Fruit fly (Drosophila melanogaster): Measurements from ENCODE around the gene Smyd3.
A peak's percentile ranks its signal among the peaks of the same experiment; 100 is the strongest.

The Smyd3 gene

DNA sequence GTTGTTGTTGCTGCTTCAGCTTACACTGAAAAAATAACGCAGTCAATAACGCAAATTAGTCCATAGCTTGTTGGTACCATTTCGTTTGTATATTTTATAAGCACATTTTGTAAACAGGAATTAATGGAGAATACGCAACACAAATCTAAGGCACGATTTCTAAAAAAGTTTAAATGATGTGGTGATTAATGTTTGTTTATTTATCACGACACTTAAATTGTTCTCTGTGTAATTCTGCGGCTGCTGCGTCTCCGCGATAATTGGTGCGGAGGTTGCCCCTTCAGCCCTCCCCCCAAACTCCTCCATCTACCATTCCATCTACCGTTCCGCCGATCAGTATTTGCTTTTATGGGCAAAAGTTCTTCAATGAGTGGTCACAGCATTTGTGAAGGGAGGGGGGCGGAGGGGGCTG lies 38.8 kb upstream of the Smyd3 start (continued):
- peak; percentile 42 for TF ChIP-seq slp2 (GFP tag; optimal IDR thresholded peaks at IDR 0.05)
- peak; percentile 43 for TF ChIP-seq Six4 (GFP tag; optimal IDR thresholded peaks at IDR 0.05)
- no peak for TF ChIP-seq br (optimal IDR thresholded peaks at IDR 0.05)
- TF ChIP-seq phol (tag; optimal IDR thresholded peaks at IDR 0.05): peak; percentile 70
- no peak for TF ChIP-seq CG7963 (GFP tag; IDR thresholded peaks at IDR 0.05; ENCODE audit: partially characterized antibody)
- TF ChIP-seq CG3407 (GFP tag; optimal IDR thresholded peaks at IDR 0.05): peak; percentile 29
- no peak for TF ChIP-seq CG43689 (GFP tag; IDR thresholded peaks at IDR 0.05)
- peak; percentile 56 for TF ChIP-seq slbo (GFP tag; IDR thresholded peaks at IDR 0.05)
- peak; percentile 73 for TF ChIP-seq Oli (tag; optimal IDR thresholded peaks at IDR 0.05)
- peak; percentile 26 for TF ChIP-seq ewg (GFP tag; optimal IDR thresholded peaks at IDR 0.05)
- TF ChIP-seq seq (GFP tag; IDR thresholded peaks at IDR 0.05): peak; percentile 53; the same call in 1 of the 2 replicates
- no peak for TF ChIP-seq HLH4C (GFP tag; IDR thresholded peaks at IDR 0.05; ENCODE audit: partially characterized antibody)
- TF ChIP-seq dmrt99B (tag; optimal IDR thresholded peaks at IDR 0.05): peak; percentile 79
- peak; percentile 43 for TF ChIP-seq CG12659 (GFP tag; optimal IDR thresholded peaks at IDR 0.05)
- no peak for TF ChIP-seq CG9797 (GFP tag; optimal IDR thresholded peaks at IDR 0.05)
- TF ChIP-seq CG14050 (GFP tag; IDR thresholded peaks at IDR 0.05): peak; percentile 21; the same call in 1 of the 3 replicates
- peak; percentile 9 for TF ChIP-seq salm (tag; optimal IDR thresholded peaks at IDR 0.05)
- TF ChIP-seq CG1647 (GFP tag; optimal IDR thresholded peaks at IDR 0.05): peak; percentile 45
- 0 out of 2 replicates have a peak, but pooled peaks have one; percentile 10 for TF ChIP-seq ranshi (GFP tag; IDR thresholded peaks at IDR 0.05)
- TF ChIP-seq Hr3 (GFP tag; optimal IDR thresholded peaks at IDR 0.05): peak; percentile 47
- TF ChIP-seq Fer2 (tag; optimal IDR thresholded peaks at IDR 0.05): peak; percentile 27
- peak; percentile 49 to 70 for TF ChIP-seq Pdp1 (GFP tag; optimal IDR thresholded peaks at IDR 0.05)
- TF ChIP-seq Nf-YA (GFP tag; IDR thresholded peaks at IDR 0.05): no peak
- TF ChIP-seq CG12104 (GFP tag; optimal IDR thresholded peaks at IDR 0.05): peak; percentile 28
- TF ChIP-seq Drgx (GFP tag; IDR thresholded peaks at IDR 0.05): peak; percentile 89
- TF ChIP-seq Trl (optimal IDR thresholded peaks at IDR 0.05): no peak
- peak; percentile 45 for TF ChIP-seq Trl (GFP tag; optimal IDR thresholded peaks at IDR 0.05)
- peak; percentile 45 for TF ChIP-seq pb (GFP tag; optimal IDR thresholded peaks at IDR 0.05)
- peak; percentile 58 for TF ChIP-seq maf-S (GFP tag; optimal IDR thresholded peaks at IDR 0.05)
- TF ChIP-seq sisA (GFP tag; IDR thresholded peaks at IDR 0.05): peak; percentile 54; the same call in 1 of the 2 replicates
- no peak for TF ChIP-seq CG2202 (tag; optimal IDR thresholded peaks at IDR 0.05)
- TF ChIP-seq CG6854 (GFP tag; optimal IDR thresholded peaks at IDR 0.05): no peak
- TF ChIP-seq HLH3B (GFP tag; IDR thresholded peaks at IDR 0.05): peak; percentile 49
- no peak for TF ChIP-seq Atf3 (GFP tag; optimal IDR thresholded peaks at IDR 0.05)
- TF ChIP-seq CG1832 (GFP tag; optimal IDR thresholded peaks at IDR 0.05): no peak
- peak; percentile 48; the same call in 2 of the 3 replicates for TF ChIP-seq CG17361 (GFP tag; IDR thresholded peaks at IDR 0.05)
- peak; percentile 48 for TF ChIP-seq repo (GFP tag; optimal IDR thresholded peaks at IDR 0.05)
- TF ChIP-seq CG4730 (GFP tag; IDR thresholded peaks at IDR 0.05): no peak
- no peak for TF ChIP-seq psq (GFP tag; optimal IDR thresholded peaks at IDR 0.05)
- TF ChIP-seq h (optimal IDR thresholded peaks at IDR 0.05): no peak
- TF ChIP-seq hbn (GFP tag; IDR thresholded peaks at IDR 0.05; ENCODE audit: partially characterized antibody): no peak
- TF ChIP-seq Dad (GFP tag; optimal IDR thresholded peaks at IDR 0.05): peak; percentile 44
- peak in 1 of 2 experiments; percentile 65 for TF ChIP-seq Eip74EF (GFP tag; optimal IDR thresholded peaks at IDR 0.05)
- TF ChIP-seq CG8281 (tag; optimal IDR thresholded peaks at IDR 0.05): peak; percentile 30
- peak; percentile 22 for TF ChIP-seq Hmr (GFP tag; optimal IDR thresholded peaks at IDR 0.05)
- TF ChIP-seq Mad (GFP tag; optimal IDR thresholded peaks at IDR 0.05): peak; percentile 57
- TF ChIP-seq CG8290 (GFP tag; optimal IDR thresholded peaks at IDR 0.05): peak; percentile 3
- TF ChIP-seq CG8290 (tag; optimal IDR thresholded peaks at IDR 0.05): peak in 1 of 2 experiments; percentile 88
- TF ChIP-seq onecut (GFP tag; IDR thresholded peaks at IDR 0.05): peak; percentile 45
- peak; percentile 48 for TF ChIP-seq CG8944 (GFP tag; optimal IDR thresholded peaks at IDR 0.05)
- TF ChIP-seq z (GFP tag; IDR thresholded peaks at IDR 0.05): no peak
- TF ChIP-seq Stat92E (GFP tag; optimal IDR thresholded peaks at IDR 0.05): no peak
